Fruit fly (Drosophila melanogaster) whole organism, embryonic: ENCODE results near the gene TbCMF46.

ENCODE experiments used
- Atf6 ChIP-seq: fragments of 200-800 bp; sonication (Bioruptor generic); IDR thresholded peaks from 2 replicates; pipeline ENCODE4 v1.3.6; 2022; ENCODE audit warnings: missing biosample characterization, missing genetic modification characterization
- Blimp-1 ChIP-seq: fragments of 200-800 bp; sonication (Bioruptor generic); optimal IDR thresholded peaks from 3 replicates; lab custom pipeline; 2018; ENCODE audit warnings: missing biosample characterization, missing genetic modification characterization, mild to moderate bottlenecking, moderate library complexity, missing genetic modification reagents
- CG12299 ChIP-seq: fragments of 200-800 bp; sonication (Bioruptor generic); optimal IDR thresholded peaks from 2 replicates; lab custom pipeline; 2018; ENCODE audit warnings: missing biosample characterization, mild to moderate bottlenecking, missing genetic modification characterization
- CG17361 ChIP-seq: fragments of 200-800 bp; sonication (Bioruptor generic); IDR thresholded peaks from 3 replicates; pipeline ENCODE4 v1.3.6; 2022; ENCODE audit warnings: missing biosample characterization, missing genetic modification characterization
- CG18599 ChIP-seq: fragments of 200-800 bp; sonication (Bioruptor generic); optimal IDR thresholded peaks from 3 replicates; lab custom pipeline; 2017; ENCODE audit warnings: missing biosample characterization, missing genetic modification characterization, mild to moderate bottlenecking, moderate library complexity, missing genetic modification reagents
- CG2199 ChIP-seq: fragments of 200-800 bp; sonication (Bioruptor generic); IDR thresholded peaks from 3 replicates; pipeline ENCODE4 v1.3.6; 2022; ENCODE audit warnings: missing biosample characterization, missing genetic modification characterization
- CG32532 ChIP-seq: fragments of 200-800 bp; sonication (Bioruptor generic); IDR thresholded peaks from 2 replicates; pipeline ENCODE4 v1.3.6; 2022; ENCODE audit warnings: missing biosample characterization, missing genetic modification characterization
- CG34422 ChIP-seq: fragments of 200-800 bp; sonication (Bioruptor generic); IDR thresholded peaks from 3 replicates; pipeline ENCODE4 v1.3.6; 2022; ENCODE audit warnings: missing biosample characterization, missing genetic modification characterization
- CG3995 ChIP-seq: fragments of 200-800 bp; sonication (Bioruptor generic); optimal IDR thresholded peaks from 3 replicates; lab custom pipeline; 2016; ENCODE audit warnings: missing biosample characterization, missing genetic modification characterization
- CG42726 ChIP-seq: fragments of 200-800 bp; sonication (Bioruptor generic); IDR thresholded peaks from 2 replicates; pipeline ENCODE4 v1.3.6; 2022; ENCODE audit warnings: missing biosample characterization, missing genetic modification characterization; ENCODE audit not compliant: partially characterized antibody
- CG5953 ChIP-seq: fragments of 200-800 bp; sonication (Bioruptor generic); IDR thresholded peaks from 2 replicates; pipeline ENCODE4 v1.3.6; 2022; ENCODE audit warnings: missing biosample characterization, missing genetic modification characterization
- CG7963 ChIP-seq: fragments of 200-800 bp; sonication (Bioruptor generic); IDR thresholded peaks from 3 replicates; pipeline ENCODE4 v1.3.6; 2022; ENCODE audit warnings: missing biosample characterization, missing genetic modification characterization; ENCODE audit not compliant: partially characterized antibody
- CG8290 ChIP-seq, 3 experiments: fragments of 200-800 bp; sonication (Bioruptor generic); optimal IDR thresholded peaks; 2 replicates each; lab custom pipeline; 2016 to 2019; ENCODE audit warnings: missing biosample characterization in 3 of 3, missing genetic modification characterization in 3 of 3, mild to moderate bottlenecking in 2 of 3, moderate library complexity in 1 of 3
- CG9932 ChIP-seq: fragments of 200-800 bp; sonication (Bioruptor generic); IDR thresholded peaks from 2 replicates; pipeline ENCODE4 v1.3.6; 2022; ENCODE audit warnings: missing biosample characterization, missing genetic modification characterization
- CrebB ChIP-seq: fragments of 200-800 bp; sonication (Bioruptor generic); optimal IDR thresholded peaks from 3 replicates; lab custom pipeline; 2018; ENCODE audit warnings: missing biosample characterization, mild to moderate bottlenecking, missing genetic modification characterization
- Deaf1 ChIP-seq: fragments of 200-800 bp; optimal IDR thresholded peaks from 3 replicates; lab custom pipeline; 2019; ENCODE audit warnings: missing biosample characterization, mild to moderate bottlenecking, missing genetic modification characterization, moderate library complexity
- GATAe ChIP-seq: fragments of 200-800 bp; sonication (Bioruptor generic); conservative IDR thresholded peaks from 2 replicates; pipeline ENCODE4 v1.3.6; 2022; ENCODE audit warnings: missing biosample characterization, missing genetic modification characterization
- HHEX ChIP-seq: fragments of 200-800 bp; sonication (Bioruptor generic); optimal IDR thresholded peaks from 3 replicates; lab custom pipeline; 2017; ENCODE audit warnings: missing biosample characterization, mild to moderate bottlenecking, missing genetic modification characterization, missing genetic modification reagents
- Hey ChIP-seq: fragments of 200-800 bp; sonication (Bioruptor generic); optimal IDR thresholded peaks from 3 replicates; lab custom pipeline; 2018; ENCODE audit warnings: missing biosample characterization, mild to moderate bottlenecking, missing genetic modification characterization
- HmgZ ChIP-seq: fragments of 200-800 bp; sonication (Bioruptor generic); optimal IDR thresholded peaks from 2 replicates; lab custom pipeline; 2018; ENCODE audit warnings: missing biosample characterization, mild to moderate bottlenecking, missing genetic modification characterization
- Hr78 ChIP-seq, 2 experiments: fragments of 200-800 bp in 1 of 2; fragments of >200 bp in 1 of 2; sonication (Bioruptor generic) in 1 of 2; optimal IDR thresholded peaks; 2 replicates each; lab custom pipeline; 2017 to 2019; ENCODE audit warnings: missing biosample characterization in 2 of 2, missing genetic modification characterization in 2 of 2, mild to moderate bottlenecking in 1 of 2, moderate library complexity in 1 of 2
- Med ChIP-seq: fragments of 200-800 bp; sonication (Bioruptor generic); peaks from one replicate; lab custom pipeline; 2016; ENCODE audit warnings: missing biosample characterization, missing genetic modification characterization, mild to moderate bottlenecking, inconsistent platforms, moderate library complexity
- Meics ChIP-seq: fragments of 200-800 bp; sonication (Bioruptor generic); optimal IDR thresholded peaks from 2 replicates; lab custom pipeline; 2017; ENCODE audit warnings: missing biosample characterization, mild to moderate bottlenecking, missing genetic modification characterization
- Optix ChIP-seq: fragments of 200-800 bp; sonication (Bioruptor generic); IDR thresholded peaks from 3 replicates; pipeline ENCODE4 v1.3.6; 2022; ENCODE audit warnings: missing biosample characterization, missing genetic modification characterization
- Sry-β ChIP-seq: fragments of 200-800 bp; sonication (Bioruptor generic); optimal IDR thresholded peaks from 2 replicates; lab custom pipeline; 2018; ENCODE audit warnings: missing biosample characterization, mild to moderate bottlenecking, missing genetic modification characterization, moderate library complexity
- Usf ChIP-seq: fragments of 200-800 bp; sonication (Bioruptor generic); optimal IDR thresholded peaks from 2 replicates; lab custom pipeline; 2017; ENCODE audit warnings: missing genotype, missing biosample characterization, missing genetic modification characterization
- Xrp1 ChIP-seq: fragments of 200-800 bp; sonication (Bioruptor generic); IDR thresholded peaks from 2 replicates; pipeline ENCODE4 v1.3.6; 2022; ENCODE audit warnings: missing biosample characterization, missing genetic modification characterization
- ato ChIP-seq: fragments of 200-800 bp; sonication (Bioruptor generic); IDR thresholded peaks from 2 replicates; pipeline ENCODE4 v1.3.6; 2022; ENCODE audit warnings: missing biosample characterization, missing genetic modification characterization; ENCODE audit not compliant: partially characterized antibody
- chinmo ChIP-seq: fragments of 200-800 bp; sonication (Bioruptor generic); IDR thresholded peaks from 4 replicates; pipeline ENCODE4 v1.3.6; 2022; ENCODE audit warnings: missing biosample characterization, missing genetic modification characterization; ENCODE audit not compliant: partially characterized antibody
- corto ChIP-seq: fragments of 200-800 bp; sonication (Bioruptor generic); optimal IDR thresholded peaks from 2 replicates; lab custom pipeline; 2016; ENCODE audit warnings: missing biosample characterization, mild to moderate bottlenecking, missing genetic modification characterization, moderate library complexity
- croc ChIP-seq: fragments of 200-800 bp; sonication (Bioruptor generic); conservative IDR thresholded peaks from 3 replicates; pipeline ENCODE4 v1.3.6; 2022; ENCODE audit warnings: missing biosample characterization, missing genetic modification characterization
- cwo ChIP-seq: fragments of 200-800 bp; sonication (Bioruptor generic); optimal IDR thresholded peaks from 3 replicates; lab custom pipeline; 2017; ENCODE audit warnings: missing biosample characterization, missing genetic modification characterization, mild to moderate bottlenecking, moderate library complexity, missing genetic modification reagents
- exex ChIP-seq: fragments of 200-800 bp; sonication (Bioruptor generic); optimal IDR thresholded peaks from 4 replicates; lab custom pipeline; 2018; ENCODE audit warnings: missing biosample characterization, mild to moderate bottlenecking, missing genetic modification characterization, moderate library complexity
- gem ChIP-seq: fragments of 200-800 bp; sonication (Bioruptor generic); optimal IDR thresholded peaks from 2 replicates; lab custom pipeline; 2019; ENCODE audit warnings: missing biosample characterization, mild to moderate bottlenecking, missing genetic modification characterization, moderate library complexity
- grn ChIP-seq: fragments of 200-800 bp; sonication (Bioruptor generic); optimal IDR thresholded peaks from 3 replicates; lab custom pipeline; 2017; ENCODE audit warnings: missing biosample characterization, missing genetic modification characterization
- kay ChIP-seq: fragments of 200-800 bp; sonication (Bioruptor generic); optimal IDR thresholded peaks from 2 replicates; lab custom pipeline; 2016; ENCODE audit warnings: missing biosample characterization, missing genetic modification characterization
- kni ChIP-seq: fragments of 200-800 bp; sonication (Bioruptor generic); optimal IDR thresholded peaks from 3 replicates; lab custom pipeline; 2017; ENCODE audit warnings: mild to moderate bottlenecking, missing biosample characterization, missing genetic modification reagents, missing genetic modification characterization
- lab ChIP-seq: fragments of 200-800 bp; sonication (Bioruptor generic); optimal IDR thresholded peaks from 3 replicates; lab custom pipeline; 2017; ENCODE audit warnings: missing biosample characterization, missing genetic modification characterization, mild to moderate bottlenecking, moderate library complexity, missing genetic modification reagents
- nmo ChIP-seq: fragments of 200-800 bp; sonication (Bioruptor generic); optimal IDR thresholded peaks from 2 replicates; lab custom pipeline; 2018; ENCODE audit warnings: missing biosample characterization, mild to moderate bottlenecking, missing genetic modification characterization, moderate library complexity
- oc ChIP-seq: fragments of 200-800 bp; sonication (Bioruptor generic); optimal IDR thresholded peaks from 2 replicates; lab custom pipeline; 2018; ENCODE audit warnings: missing biosample characterization, mild to moderate bottlenecking, missing genetic modification characterization, moderate library complexity
- sd ChIP-seq: fragments of 200-800 bp; sonication (Bioruptor generic); optimal IDR thresholded peaks from 3 replicates; lab custom pipeline; 2018; ENCODE audit warnings: missing biosample characterization, mild to moderate bottlenecking, missing genetic modification characterization, moderate library complexity
- sob ChIP-seq: fragments of 200-800 bp; sonication (Bioruptor generic); IDR thresholded peaks from 2 replicates; pipeline ENCODE4 v1.3.6; 2022; ENCODE audit warnings: missing biosample characterization, missing genetic modification characterization
- sug ChIP-seq: fragments of 200-800 bp; optimal IDR thresholded peaks from 2 replicates; lab custom pipeline; 2019; ENCODE audit warnings: missing biosample characterization, mild to moderate bottlenecking, missing genetic modification characterization, moderate library complexity
- tll ChIP-seq, 2 experiments: fragments of 200-800 bp in 1 of 2; fragments of >200 bp in 1 of 2; sonication (Bioruptor generic) in 1 of 2; optimal IDR thresholded peaks; 2 replicates each; lab custom pipeline; 2017 to 2019; ENCODE audit warnings: missing biosample characterization in 2 of 2, missing genetic modification characterization in 2 of 2, mild to moderate bottlenecking in 1 of 2, moderate library complexity in 1 of 2
- zen ChIP-seq: fragments of 200-800 bp; sonication (Bioruptor generic); optimal IDR thresholded peaks from 3 replicates; lab custom pipeline; 2018; ENCODE audit warnings: missing biosample characterization, mild to moderate bottlenecking, missing genetic modification characterization, moderate library complexity
- zen2 ChIP-seq: fragments of 200-800 bp; sonication (Bioruptor generic); IDR thresholded peaks from 3 replicates; pipeline ENCODE4 v1.3.6; 2022; ENCODE audit warnings: missing biosample characterization, missing genetic modification characterization; ENCODE audit not compliant: partially characterized antibody

The TbCMF46 gene

dm6 chr2L:9947738-9948519 is 23.3 kb upstream of the TbCMF46 start (continued):
- TF ChIP-seq kay (GFP tag; lab: Kevin White, UChicago) = no peak
- TF ChIP-seq Usf = no peak
- 0 out of 2 replicates have a peak, but pooled peaks have one; percentile 35 for TF ChIP-seq Atf6 (GFP tag; lab: Robert Waterston, UW)
- no peak for TF ChIP-seq CG7963 (GFP tag; lab: Robert Waterston, UW)
- peak; percentile 75; the same call in 1 of the 3 replicates for TF ChIP-seq CG2199 (GFP tag; lab: Robert Waterston, UW)
- TF ChIP-seq ato (GFP tag; lab: Robert Waterston, UW) = no peak
- TF ChIP-seq nmo (GFP tag; lab: Kevin White, UChicago) = peak; percentile 3
- TF ChIP-seq corto (GFP tag; lab: Kevin White, UChicago) = peak; percentile 67
- peak; percentile 21; the same call in 1 of the 2 replicates for TF ChIP-seq CG32532
- peak; percentile 21; the same call in 1 of the 3 replicates for TF ChIP-seq CG34422 (GFP tag; lab: Robert Waterston, UW)
- TF ChIP-seq Hey (tag; lab: Kevin White, UChicago) = peak; percentile 53
- TF ChIP-seq GATAe (GFP tag; lab: Robert Waterston, UW) = 0 out of 2 replicates have a peak, but pooled peaks have one; percentile 20
- TF ChIP-seq CG18599 = peak; percentile 8
- no peak for TF ChIP-seq CG8290 (GFP tag; optimal IDR thresholded peaks at IDR 0.05; lab: Kevin White, UChicago)
- peak in 1 of 2 experiments; percentile 57 for TF ChIP-seq CG8290 (tag; optimal IDR thresholded peaks at IDR 0.05; lab: Kevin White, UChicago)
- TF ChIP-seq Med (GFP tag; lab: Kevin White, UChicago) = peak; percentile 56
- peak; percentile 66 for TF ChIP-seq grn (GFP tag; lab: Kevin White, UChicago)
- TF ChIP-seq zen (tag; lab: Kevin White, UChicago) = no peak
- peak in 1 of 2 experiments; percentile 77 for TF ChIP-seq Hr78 (GFP tag; optimal IDR thresholded peaks at IDR 0.05; lab: Kevin White, UChicago)
- peak; percentile 5 for TF ChIP-seq gem
- no peak for TF ChIP-seq CG12299 (tag; lab: Kevin White, UChicago)
- peak; percentile 13 for TF ChIP-seq CG3995 (GFP tag; lab: Kevin White, UChicago)
- peak; percentile 84; the same call in 3 of the 4 replicates for TF ChIP-seq chinmo (GFP tag; lab: Robert Waterston, UW)
- peak; percentile 59 for TF ChIP-seq sug (tag; lab: Kevin White, UChicago)
- TF ChIP-seq Blimp-1 = peak; percentile 33
- peak; percentile 84 for TF ChIP-seq exex (tag; lab: Kevin White, UChicago)
- TF ChIP-seq CG42726 (GFP tag; lab: Robert Waterston, UW) = no peak
- peak; percentile 22; the same call in 1 of the 3 replicates for TF ChIP-seq CG17361 (GFP tag; lab: Robert Waterston, UW)
- TF ChIP-seq oc (tag; lab: Kevin White, UChicago) = no peak
- peak; percentile 22; the same call in 1 of the 2 replicates for TF ChIP-seq sob
- no peak for TF ChIP-seq Xrp1
- peak; percentile 86 for TF ChIP-seq Deaf1
- TF ChIP-seq HmgZ (tag; lab: Kevin White, UChicago) = peak; percentile 8
- TF ChIP-seq cwo (GFP tag; lab: Kevin White, UChicago) = peak; percentile 9
- peak; percentile 86 for TF ChIP-seq Sry-β (GFP tag; lab: Kevin White, UChicago)

- TF ChIP-seq Meics (GFP tag; lab: Kevin White, UChicago) (no peak), Deaf1 (peak; percentile 97), kni (peak; percentile 67), zen2 (GFP tag; lab: Robert Waterston, UW) (no peak), CrebB (peak; percentile 0), tll (GFP tag; optimal IDR thresholded peaks at IDR 0.05; lab: Kevin White, UChicago) (no peak), croc (GFP tag; lab: Robert Waterston, UW) (no peak), lab (GFP tag; lab: Kevin White, UChicago) (peak; percentile 70), CG9932 (GFP tag; lab: Robert Waterston, UW) (0 out of 2 replicates have a peak, but pooled peaks have one; percentile 20), CG5953 (GFP tag; lab: Robert Waterston, UW) (peak; percentile 37; the same call in 1 of the 2 replicates), exex (tag; lab: Kevin White, UChicago) (peak; percentile 51), sug (tag; lab: Kevin White, UChicago) (peak; percentile 76), cwo (GFP tag; lab: Kevin White, UChicago) (peak; percentile 19), sd (tag; lab: Kevin White, UChicago) (peak; percentile 11), HHEX (GFP tag; lab: Kevin White, UChicago) (peak; percentile 13), Optix (0 out of 3 replicates have a peak, but pooled peaks have one; percentile 35)
These were observed 22.6 kb upstream of the TbCMF46 start, which contains the start of gene CG5853 for dm6 chr2L:9947265-9947664. TSS of gene CG5853 (minus strand) at chr2L:9947648.
